Worm (Caenorhabditis elegans) whole organism, L1 larva: ENCODE measurements around the gene hrg-7.
A peak's percentile ranks its signal among the peaks of the same experiment; 100 is the strongest.

Experiments used
- C34B4.2 ChIP-seq: sonication (generic microtip); optimal IDR thresholded peaks from 2 replicates; lab custom pipeline; 2017; ENCODE audit warnings: mild to moderate bottlenecking, missing genetic modification characterization, missing compliant biosample characterization
- Y116A8C.19 ChIP-seq: sonication (generic microtip); optimal IDR thresholded peaks from 2 replicates; lab custom pipeline; 2016; ENCODE audit warnings: missing compliant biosample characterization, missing genetic modification characterization, borderline replicate concordance
- blmp-1 ChIP-seq: fragments of 150-350 bp; optimal IDR thresholded peaks from 2 replicates; lab custom pipeline; 2014; ENCODE audit warnings: missing biosample characterization, missing genetic modification characterization
- ceh-63 ChIP-seq: fragments of 200-800 bp; sonication (Bioruptor generic); optimal IDR thresholded peaks from 2 replicates; lab custom pipeline; 2018; ENCODE audit warnings: mild to moderate bottlenecking, missing genetic modification characterization, missing compliant biosample characterization
- ceh-8 ChIP-seq: fragments of 200-800 bp; sonication (Bioruptor generic); optimal IDR thresholded peaks from 2 replicates; lab custom pipeline; 2018; ENCODE audit warnings: mild to moderate bottlenecking, missing genetic modification characterization, moderate library complexity, missing compliant biosample characterization
- ceh-90 ChIP-seq: sonication (generic microtip); optimal IDR thresholded peaks from 2 replicates; lab custom pipeline; 2016; ENCODE audit warnings: missing genetic modification characterization, missing compliant biosample characterization
- dpl-1 ChIP-seq, 3 experiments: fragments of 150-350 bp in 2 of 3; sonication (generic microtip) in 1 of 3; optimal IDR thresholded peaks; 2 replicates each; lab custom pipeline; 2014 to 2017; ENCODE audit warnings: missing biosample characterization in 3 of 3, missing genetic modification characterization in 3 of 3, missing genetic modification reagents in 3 of 3
- dsc-1 ChIP-seq: sonication (generic microtip); optimal IDR thresholded peaks from 2 replicates; lab custom pipeline; 2016; ENCODE audit warnings: mild to moderate bottlenecking, missing genetic modification characterization, missing compliant biosample characterization
- efl-1 ChIP-seq, 4 experiments: fragments of 150-350 bp; optimal IDR thresholded peaks in 3 of 4; peaks in 1 of 4; 1 replicate in 1 of 4; 2 replicates in 3 of 4; lab custom pipeline; 2014; ENCODE audit warnings: missing biosample characterization in 2 of 4, missing genetic modification characterization in 2 of 4, missing genetic modification reagents in 2 of 4
- efl-3 ChIP-seq: fragments of 200-800 bp; sonication (Bioruptor generic); optimal IDR thresholded peaks from 2 replicates; lab custom pipeline; 2018; ENCODE audit warnings: mild to moderate bottlenecking, missing genetic modification characterization, missing compliant biosample characterization
- egl-13 ChIP-seq: sonication (generic microtip); optimal IDR thresholded peaks from 2 replicates; lab custom pipeline; 2016; ENCODE audit warnings: missing genotype, missing genetic modification reagents, missing genetic modification characterization, missing compliant biosample characterization
- egl-27 ChIP-seq, 2 experiments: fragments of 150-350 bp in 1 of 2; sonication (generic microtip); optimal IDR thresholded peaks; 3 replicates each; lab custom pipeline; 2017 to 2018; ENCODE audit warnings: missing biosample characterization in 2 of 2, missing genetic modification characterization in 2 of 2, missing genetic modification reagents in 2 of 2
- elt-2 ChIP-seq: sonication (generic microtip); optimal IDR thresholded peaks from 2 replicates; lab custom pipeline; 2016; ENCODE audit warnings: missing genetic modification characterization, mild to moderate bottlenecking, inconsistent platforms, missing compliant biosample characterization, missing genetic modification reagents
- fkh-4 ChIP-seq: sonication (generic microtip); optimal IDR thresholded peaks from 2 replicates; lab custom pipeline; 2016; ENCODE audit warnings: missing compliant biosample characterization, missing genetic modification characterization, borderline replicate concordance
- fkh-8 ChIP-seq: sonication (generic microtip); optimal IDR thresholded peaks from 2 replicates; lab custom pipeline; 2016; ENCODE audit warnings: mild to moderate bottlenecking, missing genetic modification characterization, missing compliant biosample characterization
- fos-1 ChIP-seq: fragments of 150-350 bp; optimal IDR thresholded peaks from 2 replicates; lab custom pipeline; 2014; ENCODE audit warnings: missing biosample characterization, missing genetic modification characterization
- hlh-4 ChIP-seq: sonication (generic microtip); optimal IDR thresholded peaks from 2 replicates; lab custom pipeline; 2016; ENCODE audit warnings: mild to moderate bottlenecking, missing genetic modification characterization, missing compliant biosample characterization
- jun-1 ChIP-seq: fragments of 150-350 bp; optimal IDR thresholded peaks from 2 replicates; lab custom pipeline; 2014; ENCODE audit warnings: missing biosample characterization, missing genetic modification reagents, missing genetic modification characterization
- lin-15B ChIP-seq: fragments of 150-350 bp; sonication (generic microtip); optimal IDR thresholded peaks from 3 replicates; lab custom pipeline; 2014; ENCODE audit warnings: missing biosample characterization, missing genetic modification characterization
- lir-3 ChIP-seq: sonication (generic microtip); optimal IDR thresholded peaks from 2 replicates; lab custom pipeline; 2016; ENCODE audit warnings: mild to moderate bottlenecking, missing genetic modification characterization, moderate library complexity, missing compliant biosample characterization; ENCODE audit not compliant: poor library complexity
- mdl-1 ChIP-seq, 2 experiments: fragments of 150-350 bp; optimal IDR thresholded peaks; 2 replicates each; lab custom pipeline; 2014 to 2017; ENCODE audit warnings: missing biosample characterization in 2 of 2, missing genetic modification characterization in 2 of 2, inconsistent platforms in 1 of 2
- mef-2 ChIP-seq: fragments of 150-350 bp; optimal IDR thresholded peaks from 2 replicates; lab custom pipeline; 2014; ENCODE audit warnings: missing biosample characterization, missing genetic modification characterization
- mep-1 ChIP-seq: fragments of 150-350 bp; optimal IDR thresholded peaks from 2 replicates; lab custom pipeline; 2014; ENCODE audit warnings: missing biosample characterization, missing genetic modification characterization
- nhr-12 ChIP-seq: sonication (generic microtip); optimal IDR thresholded peaks from 2 replicates; lab custom pipeline; 2017; ENCODE audit warnings: missing biosample characterization, missing genetic modification characterization
- nhr-19 ChIP-seq: fragments of 200-800 bp; sonication (Bioruptor generic); conservative IDR thresholded peaks from 2 replicates; pipeline ENCODE4 v1.3.6; 2022; ENCODE audit warnings: missing genetic modification characterization, missing compliant biosample characterization
- nhr-20 ChIP-seq: sonication (generic microtip); optimal IDR thresholded peaks from 2 replicates; lab custom pipeline; 2016; ENCODE audit warnings: mild to moderate bottlenecking, missing genetic modification characterization, missing compliant biosample characterization
- nhr-47 ChIP-seq: sonication (generic microtip); optimal IDR thresholded peaks from 2 replicates; lab custom pipeline; 2016; ENCODE audit warnings: mild to moderate bottlenecking, missing genetic modification characterization, moderate library complexity, missing compliant biosample characterization
- nhr-71 ChIP-seq: sonication (generic microtip); optimal IDR thresholded peaks from 2 replicates; lab custom pipeline; 2016; ENCODE audit warnings: mild to moderate bottlenecking, missing genetic modification characterization, moderate library complexity, missing compliant biosample characterization
- nhr-76 ChIP-seq: sonication (generic microtip); optimal IDR thresholded peaks from 2 replicates; lab custom pipeline; 2017; ENCODE audit warnings: missing biosample characterization, missing genetic modification characterization
- nhr-84 ChIP-seq: sonication (generic microtip); optimal IDR thresholded peaks from 2 replicates; lab custom pipeline; 2017; ENCODE audit warnings: missing biosample characterization, missing genetic modification characterization
- pag-3 ChIP-seq: sonication (generic microtip); optimal IDR thresholded peaks from 2 replicates; lab custom pipeline; 2017; ENCODE audit warnings: missing genetic modification characterization, mild to moderate bottlenecking, missing compliant biosample characterization, antibody characterized with exemption, borderline replicate concordance; ENCODE audit not compliant: insufficient read depth
- rnt-1 ChIP-seq: sonication (generic microtip); optimal IDR thresholded peaks from 2 replicates; lab custom pipeline; 2016; ENCODE audit warnings: mild to moderate bottlenecking, missing genetic modification characterization, moderate library complexity, missing compliant biosample characterization
- sox-4 ChIP-seq: sonication (generic microtip); optimal IDR thresholded peaks from 2 replicates; lab custom pipeline; 2016; ENCODE audit warnings: missing genetic modification characterization, missing compliant biosample characterization
- sptf-1 ChIP-seq: fragments of 150-350 bp; optimal IDR thresholded peaks from 2 replicates; lab custom pipeline; 2014; ENCODE audit warnings: missing biosample characterization, missing genetic modification characterization
- swsn-7 ChIP-seq: sonication (generic microtip); optimal IDR thresholded peaks from 2 replicates; lab custom pipeline; 2016; ENCODE audit warnings: missing genetic modification characterization, missing compliant biosample characterization
- unc-130 ChIP-seq: fragments of 150-350 bp; optimal IDR thresholded peaks from 2 replicates; lab custom pipeline; 2017; ENCODE audit warnings: missing biosample characterization, missing genetic modification characterization, inconsistent platforms
- unc-30 ChIP-seq: sonication (generic microtip); optimal IDR thresholded peaks from 2 replicates; lab custom pipeline; 2017; ENCODE audit warnings: missing biosample characterization, missing genetic modification characterization
- unc-62 ChIP-seq: fragments of 150-350 bp; optimal IDR thresholded peaks from 2 replicates; lab custom pipeline; 2014; ENCODE audit warnings: missing biosample characterization, missing genetic modification reagents, missing genetic modification characterization
- vab-15 ChIP-seq: sonication (generic microtip); optimal IDR thresholded peaks from 2 replicates; lab custom pipeline; 2017; ENCODE audit warnings: missing genotype, mild to moderate bottlenecking, missing genetic modification characterization, missing compliant biosample characterization
- xbp-1 ChIP-seq: sonication (generic microtip); optimal IDR thresholded peaks from 2 replicates; lab custom pipeline; 2016; ENCODE audit warnings: missing genetic modification characterization, missing compliant biosample characterization
- zip-4 ChIP-seq: fragments of 200-800 bp; sonication (Bioruptor generic); optimal IDR thresholded peaks from 2 replicates; lab custom pipeline; 2018; ENCODE audit warnings: mild to moderate bottlenecking, missing genetic modification characterization, moderate library complexity, missing compliant biosample characterization
- ztf-11 ChIP-seq, 2 experiments: sonication (generic microtip); optimal IDR thresholded peaks; 2 replicates each; lab custom pipeline; 2016 to 2017; ENCODE audit warnings: missing genetic modification characterization in 2 of 2, missing biosample characterization in 1 of 2, missing compliant biosample characterization in 1 of 2

The hrg-7 gene

DNA sequence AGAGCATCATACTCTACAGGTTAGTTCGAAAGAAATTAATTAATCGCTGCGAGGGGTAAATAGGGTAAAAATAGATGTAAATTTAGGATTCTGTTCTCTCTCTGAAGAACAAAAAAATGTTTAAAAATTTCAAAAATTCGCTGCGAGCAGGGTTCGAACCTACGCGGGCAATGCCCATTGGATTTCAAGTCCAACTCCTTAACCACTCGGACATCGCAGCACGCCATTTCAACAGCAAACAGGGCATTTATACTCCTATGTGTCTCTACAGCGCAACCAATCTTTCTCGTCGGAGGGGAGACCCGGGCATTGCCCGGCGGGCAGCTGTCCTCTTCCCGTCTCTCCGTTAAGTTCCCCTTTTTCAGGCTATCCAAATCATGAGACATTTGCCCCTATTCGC is 38.4 kb downstream of the hrg-7 start (continued):
- TF ChIP-seq dpl-1 (GFP tag; optimal IDR thresholded peaks at IDR 0.05; lab: Kevin White, UChicago) (peak; percentile 3 to 44 (median 43)), nhr-19 (GFP tag; lab: Robert Waterston, UW) (peak; percentile 54), unc-30 (tag; lab: Kevin White, UChicago) (no peak), efl-3 (no peak), vab-15 (peak; percentile 38), jun-1 (tag; lab: Kevin White, UChicago) (no peak), sptf-1 (no peak), ztf-11 (tag; optimal IDR thresholded peaks at IDR 0.05; lab: Kevin White, UChicago) (peak in 1 of 2 experiments; percentile 8), egl-13 (tag; lab: Kevin White, UChicago) (no peak), nhr-20 (tag; lab: Kevin White, UChicago) (peak; percentile 49), mef-2 (tag; lab: Kevin White, UChicago) (no peak), ceh-63 (GFP tag; lab: Kevin White, UChicago) (no peak), xbp-1 (tag; lab: Kevin White, UChicago) (peak; percentile 10), egl-27 (tag; optimal IDR thresholded peaks at IDR 0.05; lab: Kevin White, UChicago) (no peak), efl-1 (optimal IDR thresholded peaks at IDR 0.05; lab: Kevin White, UChicago) (peak; percentile 35 to 51), efl-1 (GFP tag; optimal IDR thresholded peaks at IDR 0.05 in 1 of 2; lab: Kevin White, UChicago) (peak; percentile 41 to 93), nhr-47 (tag; lab: Kevin White, UChicago) (peak; percentile 61), nhr-76 (no peak), nhr-71 (tag; lab: Kevin White, UChicago) (peak; percentile 49), mep-1 (no peak), ceh-8 (no peak), lin-15B (tag; lab: Kevin White, UChicago) (no peak), C34B4.2 (tag; lab: Kevin White, UChicago) (no peak), fkh-8 (tag; lab: Kevin White, UChicago) (peak; percentile 30), nhr-84 (tag; lab: Kevin White, UChicago) (no peak), fkh-4 (tag; lab: Kevin White, UChicago) (no peak), sox-4 (tag; lab: Kevin White, UChicago) (no peak), Y116A8C.19 (no peak), mdl-1 (tag; optimal IDR thresholded peaks at IDR 0.05; lab: Kevin White, UChicago) (peak in 1 of 2 experiments; percentile 45), fos-1 (no peak), lir-3 (tag; lab: Kevin White, UChicago) (peak; percentile 9), dsc-1 (tag; lab: Kevin White, UChicago) (peak; percentile 30), blmp-1 (tag; lab: Kevin White, UChicago) (no peak), nhr-12 (tag; lab: Kevin White, UChicago) (no peak), elt-2 (tag; lab: Kevin White, UChicago) (no peak), unc-62 (GFP tag; lab: Kevin White, UChicago) (no peak), swsn-7 (tag; lab: Kevin White, UChicago) (peak; percentile 36), hlh-4 (tag; lab: Kevin White, UChicago) (no peak), rnt-1 (tag; lab: Kevin White, UChicago) (peak; percentile 53), pag-3 (tag; lab: Kevin White, UChicago) (no peak), zip-4 (GFP tag; lab: Kevin White, UChicago) (no peak), unc-130 (tag; lab: Kevin White, UChicago) (peak; percentile 12), ceh-90 (tag; lab: Kevin White, UChicago) (no peak)
